Fruit fly (Drosophila melanogaster) whole organism, embryonic: ENCODE measurements around the gene CG9171.
A peak's percentile ranks its signal among the peaks of the same experiment; 100 is the strongest.

Experiments used
- Abd-B ChIP-seq: fragments of 200-800 bp; sonication (Bioruptor generic); optimal IDR thresholded peaks from 2 replicates; lab custom pipeline; 2018; ENCODE audit warnings: missing biosample characterization, mild to moderate bottlenecking, missing genetic modification characterization, moderate library complexity
- CG10431 ChIP-seq: fragments of 200-800 bp; sonication (Bioruptor generic); optimal IDR thresholded peaks from 3 replicates; lab custom pipeline; 2018; ENCODE audit warnings: missing biosample characterization, mild to moderate bottlenecking, missing genetic modification characterization
- CG12744 ChIP-seq: fragments of 200-800 bp; sonication (Bioruptor generic); optimal IDR thresholded peaks from 2 replicates; lab custom pipeline; 2016; ENCODE audit warnings: missing biosample characterization, missing genetic modification characterization
- CG13624 ChIP-seq: fragments of 200-800 bp; sonication (Bioruptor generic); optimal IDR thresholded peaks from 2 replicates; lab custom pipeline; 2016; ENCODE audit warnings: missing biosample characterization, missing genetic modification characterization
- CG17568 ChIP-seq: fragments of 200-800 bp; sonication (Bioruptor generic); optimal IDR thresholded peaks from 2 replicates; lab custom pipeline; 2018; ENCODE audit warnings: missing biosample characterization, mild to moderate bottlenecking, missing genetic modification characterization, moderate library complexity
- CG18011 ChIP-seq: fragments of 200-800 bp; sonication (Bioruptor generic); optimal IDR thresholded peaks from 2 replicates; lab custom pipeline; 2017; ENCODE audit warnings: missing biosample characterization, missing genetic modification characterization, mild to moderate bottlenecking, moderate library complexity, missing genotype
- CG18262 ChIP-seq: fragments of 200-800 bp; optimal IDR thresholded peaks from 3 replicates; lab custom pipeline; 2019; ENCODE audit warnings: missing biosample characterization, mild to moderate bottlenecking, missing genetic modification characterization, moderate library complexity
- CG2116 ChIP-seq: fragments of 200-800 bp; sonication (Bioruptor generic); optimal IDR thresholded peaks from 3 replicates; lab custom pipeline; 2018; ENCODE audit warnings: missing biosample characterization, mild to moderate bottlenecking, missing genetic modification characterization
- CG2129 ChIP-seq: fragments of 200-800 bp; sonication (Bioruptor generic); IDR thresholded peaks from 2 replicates; pipeline ENCODE4 v1.3.6; 2022; ENCODE audit warnings: missing biosample characterization, missing genetic modification characterization; ENCODE audit not compliant: partially characterized antibody
- CG2712 ChIP-seq: fragments of 200-800 bp; optimal IDR thresholded peaks from 3 replicates; lab custom pipeline; 2019; ENCODE audit warnings: missing biosample characterization, mild to moderate bottlenecking, missing genetic modification characterization, moderate library complexity
- CG31441 ChIP-seq: fragments of 200-800 bp; sonication (Bioruptor generic); IDR thresholded peaks from 2 replicates; pipeline ENCODE4 v1.3.6; 2022; ENCODE audit warnings: missing biosample characterization, missing genetic modification characterization
- CG33213 ChIP-seq: fragments of 200-800 bp; sonication (Bioruptor generic); optimal IDR thresholded peaks from 3 replicates; lab custom pipeline; 2016; ENCODE audit warnings: missing biosample characterization, missing genetic modification characterization
- CG34224 ChIP-seq: fragments of 200-800 bp; sonication (Bioruptor generic); IDR thresholded peaks from 3 replicates; pipeline ENCODE4 v1.3.6; 2022; ENCODE audit warnings: missing biosample characterization, missing genetic modification characterization; ENCODE audit not compliant: partially characterized antibody
- CG4820 ChIP-seq: fragments of 200-800 bp; sonication (Bioruptor generic); optimal IDR thresholded peaks from 3 replicates; lab custom pipeline; 2016; ENCODE audit warnings: missing biosample characterization, missing genetic modification characterization
- CG6175 ChIP-seq: fragments of 200-800 bp; sonication (Bioruptor generic); IDR thresholded peaks from 3 replicates; pipeline ENCODE4 v1.3.6; 2022; ENCODE audit warnings: missing biosample characterization, missing genetic modification characterization
- CG6254 ChIP-seq: fragments of 200-800 bp; sonication (Bioruptor generic); optimal IDR thresholded peaks from 3 replicates; lab custom pipeline; 2017; ENCODE audit warnings: mild to moderate bottlenecking, missing biosample characterization, missing genetic modification reagents, missing genetic modification characterization
- CG7786 ChIP-seq: fragments of 200-800 bp; sonication (Bioruptor generic); optimal IDR thresholded peaks from 2 replicates; lab custom pipeline; 2016; ENCODE audit warnings: missing biosample characterization, missing genetic modification characterization
- CG7839 ChIP-seq: fragments of 200-800 bp; sonication (Bioruptor generic); optimal IDR thresholded peaks from 3 replicates; lab custom pipeline; 2018; ENCODE audit warnings: missing biosample characterization, mild to moderate bottlenecking, missing genetic modification characterization, moderate library complexity
- CG7963 ChIP-seq: fragments of 200-800 bp; sonication (Bioruptor generic); IDR thresholded peaks from 3 replicates; pipeline ENCODE4 v1.3.6; 2022; ENCODE audit warnings: missing biosample characterization, missing genetic modification characterization; ENCODE audit not compliant: partially characterized antibody
- CG8281 ChIP-seq: fragments of 200-800 bp; sonication (Bioruptor generic); optimal IDR thresholded peaks from 2 replicates; lab custom pipeline; 2018; ENCODE audit warnings: missing biosample characterization, mild to moderate bottlenecking, missing genetic modification characterization, moderate library complexity
- CG8290 ChIP-seq, 3 experiments: fragments of 200-800 bp; sonication (Bioruptor generic); optimal IDR thresholded peaks; 2 replicates each; lab custom pipeline; 2016 to 2019; ENCODE audit warnings: missing biosample characterization in 3 of 3, missing genetic modification characterization in 3 of 3, mild to moderate bottlenecking in 2 of 3, moderate library complexity in 1 of 3
- CG8944 ChIP-seq: fragments of 200-800 bp; sonication (Bioruptor generic); optimal IDR thresholded peaks from 3 replicates; lab custom pipeline; 2016; ENCODE audit warnings: missing biosample characterization, missing genetic modification characterization
- Dad ChIP-seq: fragments of 200-800 bp; sonication (Bioruptor generic); optimal IDR thresholded peaks from 3 replicates; lab custom pipeline; 2016; ENCODE audit warnings: missing biosample characterization, missing genetic modification characterization
- Dip2 ChIP-seq: fragments of 200-800 bp; sonication (Bioruptor generic); IDR thresholded peaks from 2 replicates; pipeline ENCODE4 v1.3.6; 2022; ENCODE audit warnings: missing biosample characterization, missing genetic modification characterization
- E2f2 ChIP-seq: fragments of 200-800 bp; sonication (Bioruptor generic); IDR thresholded peaks from 2 replicates; pipeline ENCODE4 v1.3.6; 2022; ENCODE audit warnings: missing biosample characterization, missing genetic modification characterization
- ERR ChIP-seq: fragments of 200-800 bp; sonication (Bioruptor generic); optimal IDR thresholded peaks from 2 replicates; lab custom pipeline; 2016; ENCODE audit warnings: missing biosample characterization, missing genetic modification characterization
- H2.0 ChIP-seq: fragments of 200-800 bp; sonication (Bioruptor generic); IDR thresholded peaks from 2 replicates; pipeline ENCODE4 v1.3.6; 2022; ENCODE audit warnings: missing biosample characterization, missing genetic modification characterization
- HLH54F ChIP-seq: fragments of 200-800 bp; sonication (Bioruptor generic); optimal IDR thresholded peaks from 3 replicates; lab custom pipeline; 2016; ENCODE audit warnings: missing biosample characterization, missing genetic modification characterization
- Hmx ChIP-seq: fragments of 200-800 bp; sonication (Bioruptor generic); optimal IDR thresholded peaks from 2 replicates; lab custom pipeline; 2016; ENCODE audit warnings: missing biosample characterization, missing genetic modification characterization
- NK7.1 ChIP-seq: fragments of 200-800 bp; sonication (Bioruptor generic); optimal IDR thresholded peaks from 3 replicates; lab custom pipeline; 2016; ENCODE audit warnings: missing biosample characterization, missing genetic modification characterization
- Oaz ChIP-seq: fragments of 200-800 bp; sonication (Bioruptor generic); IDR thresholded peaks from 2 replicates; pipeline ENCODE4 v1.3.6; 2022; ENCODE audit warnings: missing biosample characterization, missing genetic modification characterization
- Optix ChIP-seq: fragments of 200-800 bp; sonication (Bioruptor generic); IDR thresholded peaks from 3 replicates; pipeline ENCODE4 v1.3.6; 2022; ENCODE audit warnings: missing biosample characterization, missing genetic modification characterization
- Stat92E ChIP-seq, 3 experiments: fragments of >200 bp in 2 of 3; fragments of 200-800 bp in 1 of 3; sonication (Bioruptor generic) in 1 of 3; optimal IDR thresholded peaks; 2 replicates each; lab custom pipeline; 2017 to 2019; ENCODE audit warnings: missing biosample characterization in 3 of 3, missing genetic modification characterization in 3 of 3, mild to moderate bottlenecking in 1 of 3, moderate library complexity in 1 of 3
- ab ChIP-seq: fragments of 200-800 bp; sonication (Bioruptor generic); optimal IDR thresholded peaks from 2 replicates; lab custom pipeline; 2016; ENCODE audit warnings: missing biosample characterization, missing genetic modification characterization
- ap ChIP-seq: fragments of 200-800 bp; sonication (Bioruptor generic); IDR thresholded peaks from 2 replicates; pipeline ENCODE4 v1.3.6; 2022; ENCODE audit warnings: missing biosample characterization, missing genetic modification characterization
- ara ChIP-seq: fragments of 200-800 bp; sonication (Bioruptor generic); IDR thresholded peaks from 2 replicates; pipeline ENCODE4 v1.3.6; 2022; ENCODE audit warnings: missing biosample characterization, missing genetic modification characterization
- ase ChIP-seq: fragments of 200-800 bp; sonication (Bioruptor generic); IDR thresholded peaks from 3 replicates; pipeline ENCODE4 v1.3.6; 2022; ENCODE audit warnings: missing biosample characterization, missing genetic modification characterization
- bab2 ChIP-seq: fragments of 200-800 bp; sonication (Bioruptor generic); optimal IDR thresholded peaks from 2 replicates; lab custom pipeline; 2016; ENCODE audit warnings: missing biosample characterization, missing genetic modification characterization
- bsh ChIP-seq, 2 experiments: fragments of 200-800 bp; sonication (Bioruptor generic); optimal IDR thresholded peaks; 2 replicates each; lab custom pipeline; 2017 to 2018; ENCODE audit warnings: mild to moderate bottlenecking in 2 of 2, missing biosample characterization in 2 of 2, missing genetic modification characterization in 2 of 2, moderate library complexity in 1 of 2
- cg ChIP-seq: fragments of 200-800 bp; sonication (Bioruptor generic); optimal IDR thresholded peaks from 3 replicates; lab custom pipeline; 2019; ENCODE audit warnings: missing biosample characterization, mild to moderate bottlenecking, missing genetic modification characterization, moderate library complexity
- chm ChIP-seq: fragments of 200-800 bp; sonication (Bioruptor generic); IDR thresholded peaks from 2 replicates; pipeline ENCODE4 v1.3.6; 2022; ENCODE audit warnings: missing biosample characterization, missing genetic modification characterization
- crol ChIP-seq: fragments of 200-800 bp; sonication (Bioruptor generic); IDR thresholded peaks from 2 replicates; pipeline ENCODE4 v1.3.6; 2022; ENCODE audit warnings: missing biosample characterization, missing genetic modification characterization
- cwo ChIP-seq: fragments of 200-800 bp; sonication (Bioruptor generic); optimal IDR thresholded peaks from 3 replicates; lab custom pipeline; 2017; ENCODE audit warnings: missing biosample characterization, missing genetic modification characterization, mild to moderate bottlenecking, moderate library complexity, missing genetic modification reagents
- da ChIP-seq: fragments of 200-800 bp; sonication (Bioruptor generic); optimal IDR thresholded peaks from 2 replicates; lab custom pipeline; 2016; ENCODE audit warnings: missing biosample characterization, missing genetic modification characterization
- gfzf ChIP-seq: fragments of 200-800 bp; sonication (Bioruptor generic); optimal IDR thresholded peaks from 2 replicates; lab custom pipeline; 2016; ENCODE audit warnings: missing biosample characterization, mild to moderate bottlenecking, missing genetic modification characterization, moderate library complexity
- mam ChIP-seq: fragments of 200-800 bp; sonication (Bioruptor generic); optimal IDR thresholded peaks from 3 replicates; lab custom pipeline; 2016; ENCODE audit warnings: missing biosample characterization, missing genetic modification characterization
- nerfin-2 ChIP-seq: fragments of 200-800 bp; sonication (Bioruptor generic); IDR thresholded peaks from 2 replicates; pipeline ENCODE4 v1.3.6; 2022; ENCODE audit warnings: missing biosample characterization, missing genetic modification characterization; ENCODE audit not compliant: partially characterized antibody
- sd ChIP-seq: fragments of 200-800 bp; sonication (Bioruptor generic); optimal IDR thresholded peaks from 3 replicates; lab custom pipeline; 2018; ENCODE audit warnings: missing biosample characterization, mild to moderate bottlenecking, missing genetic modification characterization, moderate library complexity
- shn ChIP-seq: fragments of 200-800 bp; sonication (Bioruptor generic); optimal IDR thresholded peaks from 3 replicates; lab custom pipeline; 2016; ENCODE audit warnings: missing biosample characterization, missing genetic modification characterization
- tup ChIP-seq: fragments of 200-800 bp; sonication (Bioruptor generic); optimal IDR thresholded peaks from 2 replicates; lab custom pipeline; 2016; ENCODE audit warnings: missing biosample characterization, mild to moderate bottlenecking, missing genetic modification characterization, moderate library complexity
- vfl ChIP-seq: fragments of 200-800 bp; sonication (Bioruptor generic); optimal IDR thresholded peaks from 2 replicates; lab custom pipeline; 2016; ENCODE audit warnings: missing biosample characterization, missing genetic modification characterization

Gene CG9171

dm6 chr2L:5771179-5771578 is 28.9 kb downstream of the CG9171 start (continued):
- TF ChIP-seq CG34224, result no peak
- TF ChIP-seq CG18011, result no peak
- TF ChIP-seq H2.0 (GFP tag; lab: Robert Waterston, UW), result 0 out of 2 replicates have a peak, but pooled peaks have one; percentile 29
- no peak for TF ChIP-seq ap (GFP tag; lab: Robert Waterston, UW)
- TF ChIP-seq CG7786, result no peak
- TF ChIP-seq HLH54F (GFP tag; lab: Kevin White, UChicago), result no peak
- TF ChIP-seq sd (tag; lab: Kevin White, UChicago), result no peak
- TF ChIP-seq shn (GFP tag; lab: Kevin White, UChicago), result no peak
- no peak for TF ChIP-seq Optix (GFP tag; lab: Robert Waterston, UW)
- peak; percentile 55; the same call in 1 of the 2 replicates for TF ChIP-seq nerfin-2 (GFP tag; lab: Robert Waterston, UW)
- no peak for TF ChIP-seq CG6254 (GFP tag; lab: Kevin White, UChicago)
- TF ChIP-seq chm, result no peak
- no peak for TF ChIP-seq bsh (GFP tag; optimal IDR thresholded peaks at IDR 0.05; lab: Kevin White, UChicago)
- TF ChIP-seq Stat92E (GFP tag; optimal IDR thresholded peaks at IDR 0.05; lab: Kevin White, UChicago), result no peak
- TF ChIP-seq CG12744, result no peak
- no peak for TF ChIP-seq ab (GFP tag; lab: Kevin White, UChicago)
- TF ChIP-seq ara (GFP tag; lab: Robert Waterston, UW), result no peak
- no peak for TF ChIP-seq CG7963 (GFP tag; lab: Robert Waterston, UW)
- TF ChIP-seq CG8290 (GFP tag; optimal IDR thresholded peaks at IDR 0.05; lab: Kevin White, UChicago), result peak; percentile 10
- TF ChIP-seq CG8290 (tag; optimal IDR thresholded peaks at IDR 0.05; lab: Kevin White, UChicago), result no peak
- no peak for TF ChIP-seq da (GFP tag; lab: Kevin White, UChicago)
- peak; percentile 20 for TF ChIP-seq bab2 (GFP tag; lab: Kevin White, UChicago)
- TF ChIP-seq tup (GFP tag; lab: Kevin White, UChicago), result no peak
- no peak for TF ChIP-seq CG31441 (GFP tag; lab: Robert Waterston, UW)
- TF ChIP-seq Hmx, result no peak
- TF ChIP-seq NK7.1, result no peak
- TF ChIP-seq CG18262 (tag; lab: Kevin White, UChicago), result no peak
- peak; percentile 12 for TF ChIP-seq CG13624
- TF ChIP-seq crol (GFP tag; lab: Robert Waterston, UW), result no peak
- peak; percentile 32 for TF ChIP-seq mam (GFP tag; lab: Kevin White, UChicago)
- TF ChIP-seq CG17568 (GFP tag; lab: Kevin White, UChicago), result no peak
- TF ChIP-seq ERR, result no peak
- no peak for TF ChIP-seq CG10431 (GFP tag; lab: Kevin White, UChicago)
- TF ChIP-seq CG8944 (GFP tag; lab: Kevin White, UChicago), result peak; percentile 26
- TF ChIP-seq Dip2 (GFP tag; lab: Robert Waterston, UW), result no peak
- no peak for TF ChIP-seq CG2116
- TF ChIP-seq CG33213 (GFP tag; lab: Kevin White, UChicago), result no peak
- TF ChIP-seq CG4820 (GFP tag; lab: Kevin White, UChicago), result peak; percentile 21
- no peak for TF ChIP-seq CG2129
- TF ChIP-seq CG7839 (tag; lab: Kevin White, UChicago), result no peak
- TF ChIP-seq CG8281 (tag; lab: Kevin White, UChicago), result no peak
- TF ChIP-seq vfl, result no peak
- TF ChIP-seq Oaz, result peak; percentile 20; the same call in 1 of the 2 replicates
- TF ChIP-seq CG6175 (GFP tag; lab: Robert Waterston, UW), result no peak
- TF ChIP-seq CG2712 (tag; lab: Kevin White, UChicago), result no peak
- peak; percentile 51; the same call in 2 of the 3 replicates for TF ChIP-seq ase (GFP tag; lab: Robert Waterston, UW)
- TF ChIP-seq Dad (GFP tag; lab: Kevin White, UChicago), result no peak
- no peak for TF ChIP-seq gfzf (GFP tag; lab: Kevin White, UChicago)
- TF ChIP-seq Abd-B (GFP tag; lab: Kevin White, UChicago), result no peak
- TF ChIP-seq cwo (GFP tag; lab: Kevin White, UChicago), result no peak
- TF ChIP-seq cg (GFP tag; lab: Kevin White, UChicago), result no peak
- TF ChIP-seq E2f2 (GFP tag; lab: Robert Waterston, UW), result peak; percentile 63
